Worm (Caenorhabditis elegans) whole organism, L2 larva: Measurements from ENCODE around the gene srt-67.

Source experiments
- C34F6.9 ChIP-seq: fragments of 150-350 bp; optimal IDR thresholded peaks from 2 replicates; lab custom pipeline; 2014; ENCODE audit warnings: missing biosample characterization, missing genetic modification characterization
- F13H6.1 ChIP-seq: sonication (generic microtip); optimal IDR thresholded peaks from 2 replicates; lab custom pipeline; 2016; ENCODE audit warnings: missing genetic modification characterization, missing compliant biosample characterization
- R02D3.7 ChIP-seq: fragments of 150-350 bp; optimal IDR thresholded peaks from 2 replicates; lab custom pipeline; 2014; ENCODE audit warnings: missing biosample characterization, missing genetic modification characterization
- Y55F3AM.14 ChIP-seq: fragments of 200-800 bp; sonication (Bioruptor generic); optimal IDR thresholded peaks from 2 replicates; lab custom pipeline; 2018; ENCODE audit warnings: mild to moderate bottlenecking, missing genetic modification characterization, missing compliant biosample characterization
- ZK546.5 ChIP-seq: sonication (generic microtip); optimal IDR thresholded peaks from 2 replicates; lab custom pipeline; 2017; ENCODE audit warnings: missing biosample characterization, missing genetic modification characterization
- alr-1 ChIP-seq: fragments of 150-350 bp; optimal IDR thresholded peaks from 2 replicates; lab custom pipeline; 2014; ENCODE audit warnings: missing biosample characterization, missing genetic modification characterization
- aly-2 ChIP-seq: fragments of 150-350 bp; optimal IDR thresholded peaks from 2 replicates; lab custom pipeline; 2014; ENCODE audit warnings: missing biosample characterization, missing genetic modification characterization
- ama-1 ChIP-seq: fragments of 150-350 bp; optimal IDR thresholded peaks from 2 replicates; lab custom pipeline; 2018; ENCODE audit warnings: inconsistent platforms
- blmp-1 ChIP-seq: sonication (generic microtip); optimal IDR thresholded peaks from 2 replicates; lab custom pipeline; 2017; ENCODE audit warnings: missing genetic modification characterization, mild to moderate bottlenecking, missing compliant biosample characterization, antibody characterized with exemption, moderate library complexity; ENCODE audit not compliant: insufficient read depth
- ceh-16 ChIP-seq: fragments of 150-350 bp; optimal IDR thresholded peaks from 2 replicates; lab custom pipeline; 2014; ENCODE audit warnings: missing biosample characterization, missing genetic modification characterization
- crh-2 ChIP-seq: sonication (generic microtip); optimal IDR thresholded peaks from 2 replicates; lab custom pipeline; 2017; ENCODE audit warnings: missing biosample characterization, missing genetic modification characterization
- elt-1 ChIP-seq: fragments of 150-350 bp; optimal IDR thresholded peaks from 2 replicates; lab custom pipeline; 2014; ENCODE audit warnings: missing biosample characterization, missing genetic modification characterization
- fos-1 ChIP-seq: fragments of 150-350 bp; optimal IDR thresholded peaks from 2 replicates; lab custom pipeline; 2014; ENCODE audit warnings: missing biosample characterization, missing genetic modification characterization
- gmeb-1 ChIP-seq: fragments of 150-350 bp; optimal IDR thresholded peaks from 2 replicates; lab custom pipeline; 2014; ENCODE audit warnings: missing biosample characterization, missing genetic modification characterization
- lin-13 ChIP-seq: fragments of 150-350 bp; optimal IDR thresholded peaks from 2 replicates; lab custom pipeline; 2014; ENCODE audit warnings: missing biosample characterization, missing genetic modification reagents, missing genetic modification characterization
- lsy-2 ChIP-seq, 2 experiments: fragments of 150-350 bp in 1 of 2; sonication (generic microtip) in 1 of 2; optimal IDR thresholded peaks; 2 replicates each; lab custom pipeline; 2014 to 2017; ENCODE audit warnings: missing biosample characterization in 2 of 2, missing genetic modification characterization in 2 of 2
- mab-5 ChIP-seq: fragments of 150-350 bp; optimal IDR thresholded peaks from 2 replicates; lab custom pipeline; 2014; ENCODE audit warnings: missing biosample characterization, missing genetic modification characterization
- mbf-1 ChIP-seq: sonication (generic microtip); optimal IDR thresholded peaks from 2 replicates; lab custom pipeline; 2017; ENCODE audit warnings: missing biosample characterization, missing genetic modification characterization
- mdl-1 ChIP-seq, 2 experiments: fragments of 150-350 bp in 1 of 2; sonication (generic microtip) in 1 of 2; optimal IDR thresholded peaks; 2 replicates each; lab custom pipeline; 2017; ENCODE audit warnings: missing biosample characterization in 2 of 2, missing genetic modification characterization in 2 of 2
- nhr-10 ChIP-seq: sonication (generic microtip); optimal IDR thresholded peaks from 2 replicates; lab custom pipeline; 2017; ENCODE audit warnings: missing biosample characterization, missing genetic modification characterization
- nhr-11 ChIP-seq: fragments of 150-350 bp; optimal IDR thresholded peaks from 2 replicates; lab custom pipeline; 2014; ENCODE audit warnings: missing biosample characterization, missing genetic modification characterization
- nhr-12 ChIP-seq: fragments of 150-350 bp; optimal IDR thresholded peaks from 2 replicates; lab custom pipeline; 2014; ENCODE audit warnings: missing biosample characterization, missing genetic modification characterization
- nhr-129 ChIP-seq: fragments of 150-350 bp; optimal IDR thresholded peaks from 2 replicates; lab custom pipeline; 2014; ENCODE audit warnings: missing biosample characterization, missing genetic modification characterization
- nhr-21 ChIP-seq: fragments of 150-350 bp; optimal IDR thresholded peaks from 2 replicates; lab custom pipeline; 2014; ENCODE audit warnings: missing biosample characterization, missing genetic modification characterization
- nhr-237 ChIP-seq: fragments of 150-350 bp; optimal IDR thresholded peaks from 2 replicates; lab custom pipeline; 2014; ENCODE audit warnings: missing biosample characterization, missing genetic modification characterization
- nhr-25 ChIP-seq: fragments of 150-350 bp; sonication (generic microtip); optimal IDR thresholded peaks from 3 replicates; lab custom pipeline; 2014; ENCODE audit warnings: missing biosample characterization, missing genetic modification characterization
- nhr-6 ChIP-seq: fragments of 150-350 bp; optimal IDR thresholded peaks from 2 replicates; lab custom pipeline; 2014; ENCODE audit warnings: missing biosample characterization, missing genetic modification characterization
- sem-4 ChIP-seq: fragments of 150-350 bp; optimal IDR thresholded peaks from 2 replicates; lab custom pipeline; 2014; ENCODE audit warnings: missing biosample characterization, missing genetic modification reagents, missing genetic modification characterization
- skn-1 ChIP-seq: sonication (generic microtip); optimal IDR thresholded peaks from 2 replicates; lab custom pipeline; 2017; ENCODE audit warnings: missing biosample characterization, missing genetic modification characterization
- sma-9 ChIP-seq, 2 experiments: fragments of 150-350 bp in 1 of 2; sonication (generic microtip) in 1 of 2; optimal IDR thresholded peaks; 2 replicates each; lab custom pipeline; 2014 to 2016; ENCODE audit warnings: missing genetic modification characterization in 2 of 2, mild to moderate bottlenecking in 1 of 2, missing biosample characterization in 1 of 2, missing compliant biosample characterization in 1 of 2, missing genetic modification reagents in 1 of 2, moderate library complexity in 1 of 2
- snpc-4 ChIP-seq: fragments of 150-350 bp; optimal IDR thresholded peaks from 2 replicates; lab custom pipeline; 2014; ENCODE audit warnings: missing biosample characterization, missing genetic modification characterization
- unc-39 ChIP-seq: fragments of 150-350 bp; optimal IDR thresholded peaks from 2 replicates; lab custom pipeline; 2014; ENCODE audit warnings: missing biosample characterization, missing genetic modification characterization
- unc-55 ChIP-seq: fragments of 150-350 bp; sonication (generic microtip); optimal IDR thresholded peaks from 3 replicates; lab custom pipeline; 2014; ENCODE audit warnings: missing biosample characterization, missing genetic modification reagents, missing genetic modification characterization
- unc-62 ChIP-seq: fragments of 150-350 bp; optimal IDR thresholded peaks from 2 replicates; lab custom pipeline; 2014; ENCODE audit warnings: missing biosample characterization, missing genetic modification reagents, missing genetic modification characterization

The srt-67 gene

ce11 chrV:5288676-5289075 lies 31.4 kb upstream of the srt-67 start:
- TF ChIP-seq ama-1 (lab: Kevin White, UChicago) = no peak
- no peak for TF ChIP-seq alr-1 (tag; lab: Kevin White, UChicago)
- TF ChIP-seq nhr-21 (tag; lab: Kevin White, UChicago) = no peak
- TF ChIP-seq snpc-4 (tag; lab: Kevin White, UChicago) = no peak
- no peak for TF ChIP-seq ZK546.5 (tag; lab: Kevin White, UChicago)

ce11 chrV:5287273-5287672 lies 30.0 kb upstream of the srt-67 start, which contains the start of gene Y49G5A.1:
Gene Y49G5A.1, minus strand, starts transcription at chrV:5287373.
- TF ChIP-seq lsy-2 (tag; optimal IDR thresholded peaks at IDR 0.05; lab: Kevin White, UChicago) (no peak), blmp-1 (tag; lab: Kevin White, UChicago) (no peak), aly-2 (tag; lab: Kevin White, UChicago) (no peak), nhr-237 (tag; lab: Kevin White, UChicago) (no peak), nhr-21 (tag; lab: Kevin White, UChicago) (no peak), mdl-1 (tag; optimal IDR thresholded peaks at IDR 0.05; lab: Kevin White, UChicago) (no peak), nhr-11 (tag; lab: Kevin White, UChicago) (no peak), unc-39 (tag; lab: Kevin White, UChicago) (no peak), mbf-1 (no peak), nhr-6 (tag; lab: Kevin White, UChicago) (no peak), Y55F3AM.14 (no peak), sma-9 (GFP tag; optimal IDR thresholded peaks at IDR 0.05; lab: Kevin White, UChicago) (no peak), sma-9 (tag; optimal IDR thresholded peaks at IDR 0.05; lab: Kevin White, UChicago) (no peak)

ce11 chrV:5278001-5278400 lies 20.7 kb upstream of the srt-67 start, which contains the start of gene B0238.9:
Gene B0238.9, minus strand, starts transcription at chrV:5278101.
- TF ChIP-seq nhr-12 (tag; lab: Kevin White, UChicago) = no peak
- no peak for TF ChIP-seq lin-13 (GFP tag; lab: Kevin White, UChicago)
- no peak for TF ChIP-seq mdl-1 (tag; optimal IDR thresholded peaks at IDR 0.05; lab: Kevin White, UChicago)
- TF ChIP-seq ceh-16 (tag; lab: Kevin White, UChicago) = no peak
- no peak for TF ChIP-seq aly-2 (tag; lab: Kevin White, UChicago)
- TF ChIP-seq sma-9 (GFP tag; optimal IDR thresholded peaks at IDR 0.05; lab: Kevin White, UChicago) = no peak
- no peak for TF ChIP-seq sma-9 (tag; optimal IDR thresholded peaks at IDR 0.05; lab: Kevin White, UChicago)

ce11 chrV:5275426-5276007 lies 18.3 kb upstream of the srt-67 start:
- TF ChIP-seq mab-5 (tag; lab: Kevin White, UChicago) = no peak
- no peak for TF ChIP-seq nhr-6 (tag; lab: Kevin White, UChicago)
- no peak for TF ChIP-seq elt-1 (tag; lab: Kevin White, UChicago)
- TF ChIP-seq Y55F3AM.14 = peak; percentile 5

DNA sequence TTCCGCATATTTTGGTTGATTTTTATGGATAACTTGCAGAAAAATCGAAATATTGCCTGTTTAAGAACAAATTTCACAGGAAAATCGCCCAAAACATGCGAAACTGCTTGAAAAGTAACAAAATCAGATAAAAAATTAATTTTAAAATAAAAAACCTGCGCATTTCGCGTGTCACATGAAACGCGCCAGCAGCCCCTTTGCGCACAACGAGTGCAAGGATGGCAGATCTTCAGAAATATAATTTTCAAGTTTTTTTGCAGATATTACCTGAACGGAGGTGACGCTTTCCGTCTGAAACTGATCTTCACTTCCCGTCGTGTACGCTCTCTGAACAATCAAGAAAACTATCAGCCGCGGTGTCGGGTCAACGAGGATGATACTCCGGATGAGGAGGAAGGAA lies 17.7 kb upstream of the srt-67 start:
- TF ChIP-seq skn-1 (tag; lab: Kevin White, UChicago) (no peak), unc-55 (GFP tag; lab: Kevin White, UChicago) (peak; percentile 52), R02D3.7 (tag; lab: Kevin White, UChicago) (no peak), mbf-1 (no peak), sma-9 (GFP tag; optimal IDR thresholded peaks at IDR 0.05; lab: Kevin White, UChicago) (peak; percentile 41), sma-9 (tag; optimal IDR thresholded peaks at IDR 0.05; lab: Kevin White, UChicago) (no peak), lin-13 (GFP tag; lab: Kevin White, UChicago) (peak; percentile 24), C34F6.9 (tag; lab: Kevin White, UChicago) (peak; percentile 58), crh-2 (tag; lab: Kevin White, UChicago) (peak; percentile 38), nhr-129 (tag; lab: Kevin White, UChicago) (no peak), mab-5 (tag; lab: Kevin White, UChicago) (peak; percentile 34), sem-4 (tag; lab: Kevin White, UChicago) (peak; percentile 24), nhr-12 (tag; lab: Kevin White, UChicago) (no peak), unc-62 (no peak), nhr-6 (tag; lab: Kevin White, UChicago) (no peak), gmeb-1 (peak; percentile 77), elt-1 (tag; lab: Kevin White, UChicago) (no peak), nhr-10 (tag; lab: Kevin White, UChicago) (no peak), lsy-2 (tag; optimal IDR thresholded peaks at IDR 0.05; lab: Kevin White, UChicago) (peak; percentile 59 to 70), F13H6.1 (tag; lab: Kevin White, UChicago) (peak; percentile 53), nhr-25 (tag; lab: Kevin White, UChicago) (peak; percentile 57), fos-1 (peak; percentile 2), ceh-16 (tag; lab: Kevin White, UChicago) (no peak), ama-1 (lab: Kevin White, UChicago) (no peak)
